Worm (Caenorhabditis elegans) whole organism, midembryonic: Measurements from ENCODE around the gene ZK688.5.

Source experiments
- T22C8.4 ChIP-seq: fragments of 200-800 bp; sonication (Bioruptor generic); IDR thresholded peaks from 2 replicates; pipeline ENCODE4 v1.3.6; 2022; ENCODE audit warnings: missing genetic modification characterization, missing compliant biosample characterization
- cog-1 ChIP-seq: sonication (generic microtip); optimal IDR thresholded peaks from 2 replicates; lab custom pipeline; 2016; ENCODE audit warnings: missing genetic modification characterization, missing compliant biosample characterization
- flt-1 ChIP-seq: fragments of 200-800 bp; sonication (Bioruptor generic); IDR thresholded peaks from 2 replicates; pipeline ENCODE4 v1.3.6; 2022; ENCODE audit warnings: missing genetic modification characterization, missing compliant biosample characterization
- klf-2 ChIP-seq: fragments of 200-800 bp; sonication (Bioruptor generic); conservative IDR thresholded peaks from 2 replicates; pipeline ENCODE4 v1.3.6; 2022; ENCODE audit warnings: missing genetic modification reagents, missing genetic modification characterization, missing compliant biosample characterization
- med-1 ChIP-seq: sonication (generic microtip); optimal IDR thresholded peaks from 2 replicates; lab custom pipeline; 2017; ENCODE audit warnings: missing genetic modification characterization, mild to moderate bottlenecking, missing compliant biosample characterization, antibody characterized with exemption, missing genetic modification reagents; ENCODE audit not compliant: insufficient read depth
- ref-1 ChIP-seq: fragments of 200-800 bp; sonication (Bioruptor generic); conservative IDR thresholded peaks from 2 replicates; pipeline ENCODE4 v1.3.6; 2022; ENCODE audit warnings: missing genetic modification reagents, missing genetic modification characterization, missing compliant biosample characterization
- tab-1 ChIP-seq: fragments of 200-800 bp; sonication (Bioruptor generic); IDR thresholded peaks from 2 replicates; pipeline ENCODE4 v1.3.6; 2022; ENCODE audit warnings: missing genetic modification characterization, missing compliant biosample characterization
- ztf-23 ChIP-seq: fragments of 200-800 bp; sonication (Bioruptor generic); IDR thresholded peaks from 2 replicates; pipeline ENCODE4 v1.3.6; 2022; ENCODE audit warnings: missing genetic modification reagents, missing genetic modification characterization, missing compliant biosample characterization
- ztf-29 ChIP-seq: fragments of 200-800 bp; sonication (Bioruptor generic); IDR thresholded peaks from 2 replicates; pipeline ENCODE4 v1.3.6; 2022; ENCODE audit warnings: missing genetic modification reagents, missing genetic modification characterization, missing compliant biosample characterization

DNA sequence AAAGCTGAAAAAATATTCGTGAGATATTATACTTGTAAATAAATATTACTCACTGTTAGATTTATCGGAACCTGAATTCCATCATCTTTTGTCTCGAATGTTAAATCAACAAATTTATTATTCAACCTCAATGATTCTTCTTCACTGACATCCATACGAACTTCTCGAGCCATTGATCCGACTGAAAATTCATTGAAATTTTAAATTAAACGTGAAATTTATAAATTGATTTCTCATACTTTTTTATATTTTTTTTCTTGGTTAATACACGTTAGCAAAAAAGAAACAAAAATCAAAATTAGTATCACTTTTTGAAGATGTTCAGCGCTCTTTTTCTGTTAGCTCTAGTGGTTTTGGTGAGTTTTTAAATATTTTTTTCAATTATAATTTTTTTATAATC is 28.4 kb upstream of the ZK688.5 start, which contains the start of gene C29E4.14:
- TF ChIP-seq ztf-23 (GFP tag; lab: Robert Waterston, UW) (no peak), cog-1 (tag; lab: Kevin White, UChicago) (no peak), ref-1 (GFP tag; lab: Robert Waterston, UW) (no peak), med-1 (GFP tag; lab: Kevin White, UChicago) (no peak), tab-1 (no peak), ztf-29 (no peak), flt-1 (GFP tag; lab: Robert Waterston, UW) (no peak), klf-2 (GFP tag; lab: Robert Waterston, UW) (no peak), T22C8.4 (GFP tag; lab: Robert Waterston, UW) (no peak)
